Worm (Caenorhabditis elegans) whole organism, mixed stage, embryonic: ENCODE data around the gene C05G5.2.

ENCODE experiments used
- bed-3 ChIP-seq: fragments of 200-800 bp; sonication (Bioruptor generic); optimal IDR thresholded peaks from 3 replicates; lab custom pipeline; 2018; ENCODE audit warnings: mild to moderate bottlenecking, missing genetic modification characterization, moderate library complexity, missing compliant biosample characterization
- blmp-1 ChIP-seq: fragments of 150-350 bp; optimal IDR thresholded peaks from 2 replicates; lab custom pipeline; 2014; ENCODE audit warnings: missing biosample characterization, missing genetic modification characterization
- elt-1 ChIP-seq: sonication (generic microtip); optimal IDR thresholded peaks from 2 replicates; lab custom pipeline; 2017; ENCODE audit warnings: missing genetic modification characterization, mild to moderate bottlenecking, missing compliant biosample characterization, antibody characterized with exemption, moderate library complexity, borderline replicate concordance; ENCODE audit not compliant: insufficient read depth
- elt-3 ChIP-seq: fragments of 150-350 bp; optimal IDR thresholded peaks from 2 replicates; lab custom pipeline; 2014; ENCODE audit warnings: missing biosample characterization, missing genetic modification characterization
- lsy-2 ChIP-seq: fragments of 150-350 bp; optimal IDR thresholded peaks from 2 replicates; lab custom pipeline; 2014; ENCODE audit warnings: missing biosample characterization, missing genetic modification characterization
- mep-1 ChIP-seq: fragments of 150-350 bp; optimal IDR thresholded peaks from 2 replicates; lab custom pipeline; 2017; ENCODE audit warnings: missing biosample characterization, missing genetic modification reagents, missing genetic modification characterization, inconsistent platforms
- nhr-12 ChIP-seq: fragments of 150-350 bp; optimal IDR thresholded peaks from 2 replicates; lab custom pipeline; 2014; ENCODE audit warnings: missing biosample characterization, missing genetic modification characterization
- nhr-237 ChIP-seq: fragments of 150-350 bp; optimal IDR thresholded peaks from 2 replicates; lab custom pipeline; 2014; ENCODE audit warnings: missing biosample characterization, missing genetic modification characterization
- unc-39 ChIP-seq: fragments of 150-350 bp; optimal IDR thresholded peaks from 2 replicates; lab custom pipeline; 2014; ENCODE audit warnings: missing biosample characterization, missing genetic modification characterization
- unc-62 ChIP-seq: fragments of 150-350 bp; optimal IDR thresholded peaks from 2 replicates; lab custom pipeline; 2014; ENCODE audit warnings: missing biosample characterization, missing genetic modification reagents, missing genetic modification characterization

DNA sequence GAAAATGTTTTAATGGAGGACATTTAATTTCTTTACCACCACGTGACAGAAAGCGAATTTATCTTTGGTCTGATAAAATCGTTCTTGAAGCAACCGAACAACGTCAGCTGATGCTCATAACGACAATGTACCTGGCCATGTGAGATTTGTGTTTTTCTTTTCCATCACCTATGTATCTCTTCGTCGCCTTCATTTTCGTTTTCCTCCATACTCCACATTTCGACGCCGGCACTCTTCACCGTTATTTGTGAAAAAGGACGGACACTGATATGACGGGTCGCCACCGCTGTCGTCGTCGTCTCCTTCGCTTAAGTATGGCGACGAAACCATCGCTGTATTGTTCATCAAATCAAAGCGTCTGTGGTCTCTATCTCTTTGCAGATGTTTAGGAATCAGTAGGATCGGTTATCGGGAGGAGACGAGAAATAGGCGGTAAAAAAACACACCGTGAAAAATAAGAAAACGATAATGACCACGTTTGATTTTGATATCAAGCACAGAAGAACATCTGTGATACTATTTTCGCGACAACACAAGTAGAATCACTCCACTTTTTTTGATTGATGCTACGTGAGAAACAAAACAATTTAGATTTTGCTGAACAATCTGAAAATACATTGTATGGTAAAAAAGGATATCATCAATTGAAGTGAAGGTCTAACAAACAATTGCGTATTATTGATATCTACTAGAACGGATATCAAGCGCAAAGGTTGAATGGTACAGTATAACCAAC, 39.9 kb downstream of the C05G5.2 start:
- TF ChIP-seq unc-39 (no peak), unc-62 (GFP tag; lab: Kevin White, UChicago) (no peak), elt-1 (tag; lab: Kevin White, UChicago) (no peak), nhr-237 (tag; lab: Kevin White, UChicago) (no peak), nhr-12 (tag; lab: Kevin White, UChicago) (no peak), mep-1 (no peak), blmp-1 (tag; lab: Kevin White, UChicago) (no peak), bed-3 (GFP tag; lab: Kevin White, UChicago) (no peak), lsy-2 (tag; lab: Kevin White, UChicago) (no peak), elt-3 (tag; lab: Kevin White, UChicago) (no peak)
